Worm (Caenorhabditis elegans) whole organism, L3 larva: ENCODE data around the gene col-115.

Experiments used
- eor-1 ChIP-seq, 2 experiments: fragments of 150-350 bp; optimal IDR thresholded peaks; 2 replicates each; lab custom pipeline; 2014 to 2018; ENCODE audit warnings: missing biosample characterization in 2 of 2, missing genetic modification characterization in 2 of 2
- fos-1 ChIP-seq: fragments of 150-350 bp; optimal IDR thresholded peaks from 2 replicates; lab custom pipeline; 2014; ENCODE audit warnings: missing biosample characterization, missing genetic modification characterization
- nhr-76 ChIP-seq: fragments of 150-350 bp; sonication (generic microtip); optimal IDR thresholded peaks from 5 replicates; lab custom pipeline; 2014; ENCODE audit warnings: missing biosample characterization, missing genetic modification characterization
- pha-4 ChIP-seq: fragments of 150-350 bp; optimal IDR thresholded peaks from 2 replicates; lab custom pipeline; 2014; ENCODE audit warnings: missing biosample characterization, missing genetic modification reagents, missing genetic modification characterization
- snpc-4 ChIP-seq: fragments of 150-350 bp; optimal IDR thresholded peaks from 2 replicates; lab custom pipeline; 2014; ENCODE audit warnings: missing biosample characterization, missing genetic modification characterization
- unc-62 ChIP-seq: fragments of 150-350 bp; sonication (generic microtip); optimal IDR thresholded peaks from 4 replicates; lab custom pipeline; 2014; ENCODE audit warnings: missing biosample characterization, missing genetic modification reagents, missing genetic modification characterization

DNA sequence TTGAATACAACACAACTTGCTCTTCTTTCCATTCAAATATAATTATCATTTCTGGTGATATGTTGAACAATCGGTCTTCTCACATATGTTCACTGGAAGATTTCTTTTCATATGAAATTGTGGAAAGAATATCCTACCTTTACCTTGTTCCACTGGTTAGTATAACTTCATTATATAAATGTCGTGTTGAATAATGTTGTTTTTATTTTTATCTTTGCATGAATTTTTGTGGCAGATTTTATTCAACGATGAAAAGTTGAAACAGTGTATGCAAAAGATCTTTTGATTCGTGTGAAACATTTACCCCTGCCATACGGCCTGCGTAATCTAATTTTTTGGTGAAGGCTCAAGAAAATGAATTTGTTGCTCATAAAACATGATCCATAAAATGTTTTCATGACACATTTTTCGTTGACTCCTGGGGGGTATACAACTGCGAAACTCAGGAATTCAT is 26.6 kb upstream of the col-115 start:
- TF ChIP-seq snpc-4 (no peak), unc-62 (GFP tag; lab: Kevin White, UChicago) (no peak), nhr-76 (tag; lab: Kevin White, UChicago) (no peak), pha-4 (no peak), eor-1 (tag; optimal IDR thresholded peaks at IDR 0.05; lab: Kevin White, UChicago) (no peak), fos-1 (tag; lab: Kevin White, UChicago) (no peak)
